Fruit fly (Drosophila melanogaster): Measurements from ENCODE around the gene CG31111.

Gene CG31111

dm6 chr3R:25080446-25080845 is 24.5 kb upstream of the CG31111 start (continued):
- TF ChIP-seq tna (GFP tag; IDR thresholded peaks at IDR 0.05; ENCODE audit: partially characterized antibody) (no peak), p53 (GFP tag; optimal IDR thresholded peaks at IDR 0.05) (no peak), dmrt11E (tag; optimal IDR thresholded peaks at IDR 0.05) (no peak), CG4820 (GFP tag; optimal IDR thresholded peaks at IDR 0.05) (no peak), CG18476 (GFP tag; optimal IDR thresholded peaks at IDR 0.05) (no peak), pb (GFP tag; optimal IDR thresholded peaks at IDR 0.05) (no peak), CG7745 (tag; optimal IDR thresholded peaks at IDR 0.05) (no peak), croc (GFP tag; conservative IDR thresholded peaks at IDR 0.05) (no peak), CG6854 (GFP tag; optimal IDR thresholded peaks at IDR 0.05) (no peak), row (GFP tag; IDR thresholded peaks at IDR 0.05) (peak; percentile 20; the same call in 1 of the 3 replicates), twi (tag; optimal IDR thresholded peaks at IDR 0.05) (peak; percentile 47), Adf1 (GFP tag; IDR thresholded peaks at IDR 0.05) (no peak), Jarid2 (GFP tag; optimal IDR thresholded peaks at IDR 0.05) (peak; percentile 92), bab2 (GFP tag; optimal IDR thresholded peaks at IDR 0.05) (no peak), HHEX (GFP tag; optimal IDR thresholded peaks at IDR 0.05) (no peak), Nf-YB (GFP tag; optimal IDR thresholded peaks at IDR 0.05) (peak; percentile 100), Ssrp (tag; optimal IDR thresholded peaks at IDR 0.05) (no peak), ab (GFP tag; optimal IDR thresholded peaks at IDR 0.05) (no peak), Hand (GFP tag; optimal IDR thresholded peaks at IDR 0.05) (no peak), CG31224 (GFP tag; IDR thresholded peaks at IDR 0.05) (no peak), Camta (GFP tag; optimal IDR thresholded peaks at IDR 0.05) (no peak), usp (GFP tag; optimal IDR thresholded peaks at IDR 0.05) (no peak), wek (GFP tag; optimal IDR thresholded peaks at IDR 0.05) (peak; percentile 22), CG17328 (GFP tag; IDR thresholded peaks at IDR 0.05) (no peak), dan (GFP tag; IDR thresholded peaks at IDR 0.05) (no peak), ftz-f1 (GFP tag; optimal IDR thresholded peaks at IDR 0.05) (peak; percentile 39), tap (tag; optimal IDR thresholded peaks at IDR 0.05) (no peak), CG10321 (GFP tag; IDR thresholded peaks at IDR 0.05) (peak; percentile 98), sens (GFP tag) (peak; percentile 37), CG16779 (GFP tag; IDR thresholded peaks at IDR 0.05) (no peak), tgo (GFP tag; IDR thresholded peaks at IDR 0.05) (no peak), Nf-YA (GFP tag; IDR thresholded peaks at IDR 0.05) (peak; percentile 99), GATAe (GFP tag; conservative IDR thresholded peaks at IDR 0.05) (no peak), CG8089 (GFP tag; optimal IDR thresholded peaks at IDR 0.05) (no peak), ato (GFP tag; IDR thresholded peaks at IDR 0.05; ENCODE audit: partially characterized antibody) (0 out of 2 replicates have a peak, but pooled peaks have one; percentile 25), amos (GFP tag; IDR thresholded peaks at IDR 0.05; ENCODE audit: partially characterized antibody) (no peak), CG34224 (GFP tag; IDR thresholded peaks at IDR 0.05; ENCODE audit: partially characterized antibody) (peak; percentile 41; the same call in 1 of the 3 replicates), CG15601 (tag; optimal IDR thresholded peaks at IDR 0.05) (no peak), Nf-YC (tag; optimal IDR thresholded peaks at IDR 0.05) (peak; percentile 100), cg (GFP tag; optimal IDR thresholded peaks at IDR 0.05) (peak; percentile 40), NC2α (GFP tag; optimal IDR thresholded peaks at IDR 0.05) (no peak), CG11085 (GFP tag; IDR thresholded peaks at IDR 0.05) (no peak), CoRest (tag; optimal IDR thresholded peaks at IDR 0.05) (peak; percentile 43), CG15696 (tag; optimal IDR thresholded peaks at IDR 0.05) (no peak), grn (GFP tag; optimal IDR thresholded peaks at IDR 0.05) (no peak), CG13296 (GFP tag; optimal IDR thresholded peaks at IDR 0.05) (no peak), CG2129 (GFP tag; IDR thresholded peaks at IDR 0.05; ENCODE audit: partially characterized antibody) (no peak), schlank (tag; optimal IDR thresholded peaks at IDR 0.05) (no peak), CG7839 (tag; optimal IDR thresholded peaks at IDR 0.05) (no peak), CG16863 (GFP tag; optimal IDR thresholded peaks at IDR 0.05) (no peak), Awh (GFP tag; IDR thresholded peaks at IDR 0.05) (0 out of 2 replicates have a peak, but pooled peaks have one; percentile 8)
